Worm (Caenorhabditis elegans) whole organism, midembryonic: ENCODE data around the gene F56D5.9.

Experiments
- T22C8.4 ChIP-seq: fragments of 200-800 bp; sonication (Bioruptor generic); IDR thresholded peaks from 2 replicates; pipeline ENCODE4 v1.3.6; 2022; ENCODE audit warnings: missing genetic modification characterization, missing compliant biosample characterization
- cog-1 ChIP-seq: sonication (generic microtip); optimal IDR thresholded peaks from 2 replicates; lab custom pipeline; 2016; ENCODE audit warnings: missing genetic modification characterization, missing compliant biosample characterization
- flt-1 ChIP-seq: fragments of 200-800 bp; sonication (Bioruptor generic); IDR thresholded peaks from 2 replicates; pipeline ENCODE4 v1.3.6; 2022; ENCODE audit warnings: missing genetic modification characterization, missing compliant biosample characterization
- klf-2 ChIP-seq: fragments of 200-800 bp; sonication (Bioruptor generic); conservative IDR thresholded peaks from 2 replicates; pipeline ENCODE4 v1.3.6; 2022; ENCODE audit warnings: missing genetic modification reagents, missing genetic modification characterization, missing compliant biosample characterization
- ztf-29 ChIP-seq: fragments of 200-800 bp; sonication (Bioruptor generic); IDR thresholded peaks from 2 replicates; pipeline ENCODE4 v1.3.6; 2022; ENCODE audit warnings: missing genetic modification reagents, missing genetic modification characterization, missing compliant biosample characterization

DNA sequence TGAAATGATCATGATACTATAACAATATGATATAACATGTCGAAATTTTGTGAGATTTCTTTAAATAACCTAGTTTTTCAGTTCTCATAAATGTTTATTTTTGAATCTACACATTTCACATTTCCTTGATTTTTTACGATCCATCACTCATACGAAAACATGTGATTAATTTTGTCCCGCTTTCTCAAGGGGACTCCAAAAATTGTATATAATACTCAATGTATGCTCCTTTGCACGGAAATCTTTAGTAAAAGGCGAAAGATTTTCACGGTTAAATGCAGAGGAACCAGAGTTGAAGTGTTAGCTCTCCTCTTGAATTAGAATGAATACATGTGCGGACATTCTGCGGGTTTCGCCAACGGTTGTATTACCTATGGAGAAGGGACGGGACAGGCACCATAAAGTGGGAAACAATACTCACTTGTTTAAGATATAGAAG is 42.1 kb upstream of the F56D5.9 start:
- TF ChIP-seq ztf-29 (GFP tag; lab: Robert Waterston, UW) = no peak
- TF ChIP-seq klf-2 = no peak
- TF ChIP-seq T22C8.4 (GFP tag; lab: Robert Waterston, UW) = no peak
- 0 out of 2 replicates have a peak, but pooled peaks have one; percentile 15 for TF ChIP-seq flt-1 (GFP tag; lab: Robert Waterston, UW)
- no peak for TF ChIP-seq cog-1
